Fruit fly (Drosophila melanogaster) whole organism, wandering third instar larva: Measurements from ENCODE around the gene CG33494.

Experiments used
- Abd-B ChIP-seq: fragments of >200 bp; optimal IDR thresholded peaks from 2 replicates; lab custom pipeline; 2017; ENCODE audit warnings: missing biosample characterization, missing genetic modification characterization
- CG32264 ChIP-seq: fragments of 200-800 bp; sonication (Bioruptor generic); optimal IDR thresholded peaks from 2 replicates; lab custom pipeline; 2016; ENCODE audit warnings: missing biosample characterization, missing genetic modification characterization
- CG9705 ChIP-seq: fragments of 200-800 bp; sonication (Bioruptor generic); optimal IDR thresholded peaks from 2 replicates; lab custom pipeline; 2018; ENCODE audit warnings: missing biosample characterization, mild to moderate bottlenecking, missing genetic modification characterization
- CrebA ChIP-seq: fragments of 200-800 bp; sonication (Bioruptor generic); optimal IDR thresholded peaks from 2 replicates; lab custom pipeline; 2016; ENCODE audit warnings: missing biosample characterization, mild to moderate bottlenecking, missing genetic modification characterization, borderline replicate concordance
- Dfd ChIP-seq: fragments of >200 bp; optimal IDR thresholded peaks from 2 replicates; lab custom pipeline; 2017; ENCODE audit warnings: missing biosample characterization, missing genetic modification characterization
- Dif ChIP-seq: fragments of 200-275, 200-300 bp; sonication (Bioruptor generic); optimal IDR thresholded peaks from 2 replicates; lab custom pipeline; 2018; ENCODE audit warnings: missing biosample characterization, missing genetic modification characterization; ENCODE audit not compliant: partially characterized antibody
- GATAd ChIP-seq: sonication (Bioruptor generic); optimal IDR thresholded peaks from 2 replicates; lab custom pipeline; 2016; ENCODE audit warnings: missing biosample characterization, missing genetic modification characterization
- Hnf4 ChIP-seq: fragments of 200-800 bp; sonication (Bioruptor generic); optimal IDR thresholded peaks from 2 replicates; lab custom pipeline; 2016; ENCODE audit warnings: missing biosample characterization, mild to moderate bottlenecking, missing genetic modification characterization
- Hr78 ChIP-seq: fragments of >200 bp; optimal IDR thresholded peaks from 2 replicates; lab custom pipeline; 2017; ENCODE audit warnings: missing biosample characterization, missing genetic modification characterization
- Hr83 ChIP-seq: fragments of 200-300 bp; sonication (Bioruptor generic); optimal IDR thresholded peaks from 2 replicates; lab custom pipeline; 2016; ENCODE audit warnings: missing biosample characterization, mild to moderate bottlenecking, missing genetic modification characterization, moderate library complexity; ENCODE audit not compliant: poor library complexity, severe bottlenecking
- Jra ChIP-seq: sonication (Bioruptor generic); optimal IDR thresholded peaks from 2 replicates; lab custom pipeline; 2016; ENCODE audit warnings: missing biosample characterization, missing genetic modification characterization
- N ChIP-seq: fragments of >200 bp; optimal IDR thresholded peaks from 2 replicates; lab custom pipeline; 2018; ENCODE audit warnings: missing biosample characterization, missing external identifiers, missing genetic modification characterization
- OdsH ChIP-seq: fragments of 200-800 bp; sonication (Bioruptor generic); optimal IDR thresholded peaks from 2 replicates; lab custom pipeline; 2016; ENCODE audit warnings: missing biosample characterization, mild to moderate bottlenecking, missing genetic modification characterization
- Rel ChIP-seq, 2 experiments: fragments of 200-800 bp; sonication (Bioruptor generic) in 1 of 2; optimal IDR thresholded peaks; 2 replicates in 1 of 2; 3 replicates in 1 of 2; lab custom pipeline; 2016 to 2019; ENCODE audit warnings: mild to moderate bottlenecking in 2 of 2, missing biosample characterization in 2 of 2, missing genetic modification characterization in 2 of 2, moderate library complexity in 1 of 2
- Sp1 ChIP-seq: fragments of 200-800 bp; sonication (Bioruptor generic); optimal IDR thresholded peaks from 3 replicates; lab custom pipeline; 2019; ENCODE audit warnings: missing biosample characterization, mild to moderate bottlenecking, missing genetic modification characterization, moderate library complexity
- Vsx2 ChIP-seq: fragments of 200-300, 225-300 bp; sonication (Bioruptor generic); optimal IDR thresholded peaks from 2 replicates; lab custom pipeline; 2018; ENCODE audit warnings: missing biosample characterization, missing genetic modification characterization; ENCODE audit not compliant: partially characterized antibody
- br ChIP-seq: fragments of 200-800 bp; sonication (Bioruptor generic); optimal IDR thresholded peaks from 2 replicates; lab custom pipeline; 2016; ENCODE audit warnings: missing biosample characterization, missing genetic modification characterization
- brk ChIP-seq: fragments of 200-800 bp; sonication (Bioruptor generic); optimal IDR thresholded peaks from 2 replicates; lab custom pipeline; 2016; ENCODE audit warnings: missing biosample characterization, mild to moderate bottlenecking, missing genetic modification characterization
- dl ChIP-seq, 2 experiments: fragments of 175-275, 200-275 bp in 1 of 2; fragments of 200-275 bp in 1 of 2; sonication (Bioruptor generic); optimal IDR thresholded peaks; lab custom pipeline; 2018; ENCODE audit warnings: mild to moderate bottlenecking in 2 of 2, missing biosample characterization in 2 of 2, missing genetic modification characterization in 2 of 2, moderate library complexity in 2 of 2; ENCODE audit not compliant: partially characterized antibody in 2 of 2, insufficient read depth in 1 of 2
- dmrt93B ChIP-seq: fragments of 200-800 bp; sonication (Bioruptor generic); optimal IDR thresholded peaks from 2 replicates; lab custom pipeline; 2018; ENCODE audit warnings: missing biosample characterization, mild to moderate bottlenecking, missing genetic modification characterization
- ey ChIP-seq: fragments of 200-800 bp; sonication (Bioruptor generic); optimal IDR thresholded peaks from 2 replicates; lab custom pipeline; 2016; ENCODE audit warnings: missing biosample characterization, missing genetic modification characterization
- foxo ChIP-seq, 2 experiments: fragments of 200-800 bp; sonication (Bioruptor generic); optimal IDR thresholded peaks; 2 replicates in 1 of 2; 3 replicates in 1 of 2; lab custom pipeline; 2016 to 2017; ENCODE audit warnings: missing biosample characterization in 2 of 2, missing genetic modification characterization in 2 of 2
- fru ChIP-seq: fragments of 200-800 bp; sonication (Bioruptor generic); optimal IDR thresholded peaks from 3 replicates; lab custom pipeline; 2016; ENCODE audit warnings: missing biosample characterization, mild to moderate bottlenecking, missing genetic modification characterization
- h ChIP-seq: fragments of 200-800 bp; sonication (Bioruptor generic); optimal IDR thresholded peaks from 3 replicates; lab custom pipeline; 2016; ENCODE audit warnings: missing biosample characterization, mild to moderate bottlenecking, missing genetic modification characterization
- jim ChIP-seq: fragments of 175-275, 200-325 bp; sonication (Bioruptor generic); optimal IDR thresholded peaks from 2 replicates; lab custom pipeline; 2016; ENCODE audit warnings: missing biosample characterization, mild to moderate bottlenecking, missing genetic modification characterization
- pan ChIP-seq: fragments of >200 bp; optimal IDR thresholded peaks from 2 replicates; lab custom pipeline; 2017
- psq ChIP-seq: fragments of 200-800 bp; sonication (Bioruptor generic); optimal IDR thresholded peaks from 3 replicates; lab custom pipeline; 2017; ENCODE audit warnings: missing biosample characterization, mild to moderate bottlenecking, missing genetic modification characterization, moderate library complexity
- rgr ChIP-seq: fragments of 200-800 bp; sonication (Bioruptor generic); optimal IDR thresholded peaks from 3 replicates; lab custom pipeline; 2016; ENCODE audit warnings: missing biosample characterization, mild to moderate bottlenecking, missing genetic modification characterization
- sage ChIP-seq: fragments of 200-800 bp; sonication (Bioruptor generic); optimal IDR thresholded peaks from 2 replicates; lab custom pipeline; 2016; ENCODE audit warnings: missing biosample characterization, mild to moderate bottlenecking, missing genetic modification characterization
- sv ChIP-seq: fragments of 200-800 bp; sonication (Bioruptor generic); optimal IDR thresholded peaks from 3 replicates; lab custom pipeline; 2016; ENCODE audit warnings: missing biosample characterization, missing genetic modification characterization
- tai ChIP-seq: sonication (Bioruptor generic); optimal IDR thresholded peaks from 2 replicates; lab custom pipeline; 2016; ENCODE audit warnings: missing biosample characterization, missing genetic modification characterization
- usp ChIP-seq: fragments of >200 bp; optimal IDR thresholded peaks from 2 replicates; lab custom pipeline; 2017; ENCODE audit warnings: missing biosample characterization, missing genetic modification characterization
- woc ChIP-seq: sonication (Bioruptor generic); optimal IDR thresholded peaks from 2 replicates; lab custom pipeline; 2016; ENCODE audit warnings: missing biosample characterization, mild to moderate bottlenecking, missing genetic modification characterization

Gene CG33494

dm6 chr3R:25531905-25532387 lies 37.0 kb upstream of the CG33494 start:
- TF ChIP-seq OdsH (peak; percentile 37), pan (lab: Kevin White, UChicago) (no peak), ey (GFP tag; lab: Kevin White, UChicago) (peak; percentile 42), br (peak; percentile 48), Hr83 (GFP tag; lab: Kevin White, UChicago) (no peak), Hnf4 (GFP tag; lab: Kevin White, UChicago) (peak; percentile 2), psq (peak; percentile 3), rgr (GFP tag; lab: Kevin White, UChicago) (peak; percentile 56), sv (GFP tag; lab: Kevin White, UChicago) (no peak), h (peak; percentile 56), brk (peak; percentile 26), fru (GFP tag; lab: Kevin White, UChicago) (peak; percentile 70), foxo (GFP tag; optimal IDR thresholded peaks at IDR 0.05; lab: Kevin White, UChicago) (peak in 1 of 2 experiments; percentile 71)

- TF ChIP-seq fru (GFP tag; lab: Kevin White, UChicago) (no peak), brk (no peak), foxo (GFP tag; optimal IDR thresholded peaks at IDR 0.05; lab: Kevin White, UChicago) (no peak)
These were observed 34.3 kb upstream of the CG33494 start for dm6 chr3R:25529289-25529688.

- peak; percentile 12 for TF ChIP-seq tai (GFP tag; lab: Kevin White, UChicago)
- TF ChIP-seq dl (GFP tag; optimal IDR thresholded peaks at IDR 0.05; lab: Kevin White, UChicago; ENCODE audit: insufficient read depth in 1 of 2, partially characterized antibody in 2 of 2) = no peak
These were observed 24.6 kb upstream of the CG33494 start for dm6 chr3R:25519465-25520071.

- no peak for TF ChIP-seq Abd-B (GFP tag; lab: Kevin White, UChicago)
- peak; percentile 41 for TF ChIP-seq Dfd
- no peak for TF ChIP-seq Hr78
- TF ChIP-seq psq = peak; percentile 53
These were observed 23.6 kb upstream of the CG33494 start for dm6 chr3R:25518584-25518983.

dm6 chr3R:25518099-25518567 lies 23.2 kb upstream of the CG33494 start:
- peak; percentile 27 for TF ChIP-seq Sp1 (GFP tag; lab: Kevin White, UChicago)
- TF ChIP-seq Hr83 (GFP tag; lab: Kevin White, UChicago) = peak; percentile 42
- no peak for TF ChIP-seq sage (GFP tag; lab: Kevin White, UChicago)
- TF ChIP-seq Vsx2 (GFP tag; lab: Kevin White, UChicago) = peak; percentile 58
- no peak for TF ChIP-seq tai (GFP tag; lab: Kevin White, UChicago)
- no peak for TF ChIP-seq rgr (GFP tag; lab: Kevin White, UChicago)
- TF ChIP-seq Rel (GFP tag; optimal IDR thresholded peaks at IDR 0.05; lab: Kevin White, UChicago) = peak; percentile 27
- TF ChIP-seq Rel (tag; optimal IDR thresholded peaks at IDR 0.05; lab: Kevin White, UChicago) = no peak
- TF ChIP-seq fru (GFP tag; lab: Kevin White, UChicago) = no peak
- no peak for TF ChIP-seq woc (GFP tag; lab: Kevin White, UChicago)
- TF ChIP-seq Dif (GFP tag; lab: Kevin White, UChicago) = peak; percentile 85
- peak; percentile 67 to 89 for TF ChIP-seq dl (GFP tag; optimal IDR thresholded peaks at IDR 0.05; lab: Kevin White, UChicago; ENCODE audit: insufficient read depth in 1 of 2, partially characterized antibody in 2 of 2)
- TF ChIP-seq Jra (GFP tag; lab: Kevin White, UChicago) = peak; percentile 59
- TF ChIP-seq, all 38 proteins: peak for 7

dm6 chr3R:25517521-25517920 lies 22.6 kb upstream of the CG33494 start:
- TF ChIP-seq CrebA (no peak), pan (lab: Kevin White, UChicago) (no peak), CG32264 (no peak), Dif (GFP tag; lab: Kevin White, UChicago) (no peak), Jra (GFP tag; lab: Kevin White, UChicago) (no peak), dmrt93B (GFP tag; lab: Kevin White, UChicago) (no peak), Vsx2 (GFP tag; lab: Kevin White, UChicago) (no peak), psq (no peak), Hr83 (GFP tag; lab: Kevin White, UChicago) (no peak), GATAd (no peak), tai (GFP tag; lab: Kevin White, UChicago) (no peak), usp (GFP tag; lab: Kevin White, UChicago) (no peak), CG9705 (GFP tag; lab: Kevin White, UChicago) (no peak), jim (GFP tag; lab: Kevin White, UChicago) (no peak), br (no peak), N (no peak)
